Worm (Caenorhabditis elegans) whole organism, L3 larva: ENCODE data around the gene W09D6.1.

ENCODE experiments used
- R02D3.7 ChIP-seq: fragments of 150-350 bp; optimal IDR thresholded peaks from 2 replicates; lab custom pipeline; 2014; ENCODE audit warnings: missing biosample characterization, missing genetic modification characterization
- ZK546.5 ChIP-seq: sonication (generic microtip); optimal IDR thresholded peaks from 2 replicates; lab custom pipeline; 2017; ENCODE audit warnings: missing biosample characterization, missing genetic modification characterization
- aly-2 ChIP-seq: fragments of 150-350 bp; optimal IDR thresholded peaks from 2 replicates; lab custom pipeline; 2014; ENCODE audit warnings: missing biosample characterization, missing genetic modification characterization
- ceh-16 ChIP-seq: sonication (generic microtip); optimal IDR thresholded peaks from 2 replicates; lab custom pipeline; 2017; ENCODE audit warnings: missing biosample characterization, missing genetic modification characterization
- ceh-28 ChIP-seq: fragments of 150-350 bp; optimal IDR thresholded peaks from 2 replicates; lab custom pipeline; 2014; ENCODE audit warnings: missing biosample characterization, missing genetic modification reagents, missing genetic modification characterization
- ceh-82 ChIP-seq: fragments of 150-350 bp; optimal IDR thresholded peaks from 2 replicates; lab custom pipeline; 2014; ENCODE audit warnings: missing biosample characterization, missing genetic modification characterization
- ceh-9 ChIP-seq: sonication (generic microtip); optimal IDR thresholded peaks from 2 replicates; lab custom pipeline; 2018; ENCODE audit warnings: missing biosample characterization, missing genetic modification characterization
- daf-12 ChIP-seq: fragments of 150-350 bp; optimal IDR thresholded peaks from 2 replicates; lab custom pipeline; 2014; ENCODE audit warnings: missing biosample characterization, missing genetic modification reagents, missing genetic modification characterization
- egl-27 ChIP-seq: sonication (generic microtip); optimal IDR thresholded peaks from 4 replicates; lab custom pipeline; 2017; ENCODE audit warnings: missing biosample characterization, missing genetic modification reagents, missing genetic modification characterization
- egl-5 ChIP-seq: fragments of 150-350 bp; optimal IDR thresholded peaks from 2 replicates; lab custom pipeline; 2017; ENCODE audit warnings: missing biosample characterization, missing genetic modification reagents, missing genetic modification characterization, inconsistent platforms
- elt-2 ChIP-seq: sonication (generic microtip); optimal IDR thresholded peaks from 2 replicates; lab custom pipeline; 2016; ENCODE audit warnings: missing genetic modification reagents, mild to moderate bottlenecking, missing genetic modification characterization, missing compliant biosample characterization
- elt-3 ChIP-seq, 3 experiments: fragments of 150-350 bp in 1 of 3; sonication (generic microtip) in 2 of 3; optimal IDR thresholded peaks; 2 replicates in 2 of 3; 4 replicates in 1 of 3; lab custom pipeline; 2014 to 2017; ENCODE audit warnings: missing biosample characterization in 3 of 3, missing genetic modification characterization in 3 of 3
- fkh-10 ChIP-seq: sonication (generic microtip); optimal IDR thresholded peaks from 2 replicates; lab custom pipeline; 2017; ENCODE audit warnings: missing biosample characterization, missing genetic modification reagents, missing genetic modification characterization
- fkh-2 ChIP-seq: fragments of 150-350 bp; optimal IDR thresholded peaks from 2 replicates; lab custom pipeline; 2014; ENCODE audit warnings: missing biosample characterization, missing genetic modification reagents, missing genetic modification characterization
- fos-1 ChIP-seq: fragments of 150-350 bp; optimal IDR thresholded peaks from 2 replicates; lab custom pipeline; 2014; ENCODE audit warnings: missing biosample characterization, missing genetic modification characterization
- hmg-11 ChIP-seq: sonication (generic microtip); optimal IDR thresholded peaks from 2 replicates; lab custom pipeline; 2016; ENCODE audit warnings: missing genetic modification characterization, missing compliant biosample characterization
- jun-1 ChIP-seq: fragments of 150-350 bp; optimal IDR thresholded peaks from 2 replicates; lab custom pipeline; 2014; ENCODE audit warnings: missing biosample characterization, missing genetic modification reagents, missing genetic modification characterization
- lin-15B ChIP-seq: fragments of 150-350 bp; optimal IDR thresholded peaks from 2 replicates; lab custom pipeline; 2014; ENCODE audit warnings: missing biosample characterization, missing genetic modification characterization
- lsy-12 ChIP-seq: sonication (generic microtip); optimal IDR thresholded peaks from 2 replicates; lab custom pipeline; 2016; ENCODE audit warnings: mild to moderate bottlenecking, missing genetic modification characterization, missing compliant biosample characterization
- mdl-1 ChIP-seq: fragments of 150-350 bp; optimal IDR thresholded peaks from 2 replicates; lab custom pipeline; 2014; ENCODE audit warnings: missing biosample characterization, missing genetic modification characterization
- nfya-1 ChIP-seq: sonication (generic microtip); optimal IDR thresholded peaks from 2 replicates; lab custom pipeline; 2017; ENCODE audit warnings: missing genetic modification characterization, mild to moderate bottlenecking, missing compliant biosample characterization, antibody characterized with exemption, moderate library complexity; ENCODE audit not compliant: insufficient read depth
- nhr-11 ChIP-seq: fragments of 150-350 bp; optimal IDR thresholded peaks from 2 replicates; lab custom pipeline; 2014; ENCODE audit warnings: missing biosample characterization, missing genetic modification characterization
- nhr-23 ChIP-seq: fragments of 150-350 bp; optimal IDR thresholded peaks from 2 replicates; lab custom pipeline; 2014; ENCODE audit warnings: missing biosample characterization, missing genetic modification reagents, missing genetic modification characterization
- nhr-237 ChIP-seq: fragments of 150-350 bp; optimal IDR thresholded peaks from 2 replicates; lab custom pipeline; 2014; ENCODE audit warnings: missing biosample characterization, missing genetic modification characterization
- nhr-25 ChIP-seq: sonication (generic microtip); optimal IDR thresholded peaks from 2 replicates; lab custom pipeline; 2017; ENCODE audit warnings: missing biosample characterization, missing genetic modification characterization
- nhr-28 ChIP-seq: fragments of 150-350 bp; optimal IDR thresholded peaks from 2 replicates; lab custom pipeline; 2014; ENCODE audit warnings: missing biosample characterization, missing genetic modification characterization
- nhr-67 ChIP-seq: fragments of 150-350 bp; optimal IDR thresholded peaks from 2 replicates; lab custom pipeline; 2014; ENCODE audit warnings: missing biosample characterization, missing genetic modification characterization
- nhr-76 ChIP-seq: fragments of 150-350 bp; sonication (generic microtip); optimal IDR thresholded peaks from 5 replicates; lab custom pipeline; 2014; ENCODE audit warnings: missing biosample characterization, missing genetic modification characterization
- nhr-77 ChIP-seq: fragments of 150-350 bp; optimal IDR thresholded peaks from 2 replicates; lab custom pipeline; 2014; ENCODE audit warnings: missing biosample characterization, missing genetic modification characterization
- pha-4 ChIP-seq: fragments of 150-350 bp; optimal IDR thresholded peaks from 2 replicates; lab custom pipeline; 2014; ENCODE audit warnings: missing biosample characterization, missing genetic modification reagents, missing genetic modification characterization
- pqm-1 ChIP-seq: fragments of 150-350 bp; optimal IDR thresholded peaks from 2 replicates; lab custom pipeline; 2017; ENCODE audit warnings: missing biosample characterization, missing genetic modification characterization, inconsistent platforms
- skn-1 ChIP-seq: fragments of 150-350 bp; optimal IDR thresholded peaks from 2 replicates; lab custom pipeline; 2014; ENCODE audit warnings: missing biosample characterization, missing genetic modification characterization
- snpc-4 ChIP-seq: fragments of 150-350 bp; optimal IDR thresholded peaks from 2 replicates; lab custom pipeline; 2014; ENCODE audit warnings: missing biosample characterization, missing genetic modification characterization
- tbx-2 ChIP-seq: sonication (generic microtip); optimal IDR thresholded peaks from 2 replicates; lab custom pipeline; 2016; ENCODE audit warnings: mild to moderate bottlenecking, missing genetic modification characterization, missing compliant biosample characterization
- unc-62 ChIP-seq: fragments of 150-350 bp; sonication (generic microtip); optimal IDR thresholded peaks from 4 replicates; lab custom pipeline; 2014; ENCODE audit warnings: missing biosample characterization, missing genetic modification reagents, missing genetic modification characterization
- ztf-11 ChIP-seq: fragments of 150-350 bp; optimal IDR thresholded peaks from 2 replicates; lab custom pipeline; 2014; ENCODE audit warnings: missing biosample characterization, missing genetic modification characterization
- ztf-4 ChIP-seq: fragments of 150-350 bp; optimal IDR thresholded peaks from 2 replicates; lab custom pipeline; 2014; ENCODE audit warnings: missing biosample characterization, missing genetic modification characterization

Gene W09D6.1

ce11 chrIII:11068553-11068952, at the start of gene W09D6.1:
Gene W09D6.1 (plus strand): TSS chrIII:11068853.
- TF ChIP-seq ceh-28 (tag; lab: Kevin White, UChicago) (peak; percentile 9), nhr-28 (tag; lab: Kevin White, UChicago) (no peak)

ce11 chrIII:11022278-11022677, 46.4 kb upstream of the W09D6.1 start:
- no peak for TF ChIP-seq egl-5 (tag; lab: Kevin White, UChicago)
- TF ChIP-seq ztf-11: no peak
- no peak for TF ChIP-seq ceh-9 (tag; lab: Kevin White, UChicago)
- TF ChIP-seq nhr-28 (tag; lab: Kevin White, UChicago): no peak
- TF ChIP-seq nhr-23 (tag; lab: Kevin White, UChicago): no peak
- no peak for TF ChIP-seq hmg-11 (tag; lab: Kevin White, UChicago)
- TF ChIP-seq ZK546.5: no peak
- TF ChIP-seq R02D3.7 (tag; lab: Kevin White, UChicago): no peak
- no peak for TF ChIP-seq jun-1 (tag; lab: Kevin White, UChicago)
- no peak for TF ChIP-seq fkh-10
- no peak for TF ChIP-seq egl-27
- TF ChIP-seq ceh-16 (tag; lab: Kevin White, UChicago): no peak
- TF ChIP-seq lin-15B (tag; lab: Kevin White, UChicago): no peak
- no peak for TF ChIP-seq unc-62
- TF ChIP-seq nhr-237 (tag; lab: Kevin White, UChicago): no peak
- no peak for TF ChIP-seq daf-12 (tag; lab: Kevin White, UChicago)
- TF ChIP-seq lsy-12: no peak
- TF ChIP-seq skn-1: no peak

- TF ChIP-seq nhr-28 (tag; lab: Kevin White, UChicago) (no peak), lsy-12 (no peak), egl-27 (no peak), lin-15B (tag; lab: Kevin White, UChicago) (no peak), tbx-2 (tag; lab: Kevin White, UChicago) (no peak), elt-2 (tag; lab: Kevin White, UChicago) (no peak), elt-3 (tag; optimal IDR thresholded peaks at IDR 0.05; lab: Kevin White, UChicago) (no peak), nhr-25 (tag; lab: Kevin White, UChicago) (no peak), mdl-1 (tag; lab: Kevin White, UChicago) (no peak), ceh-28 (tag; lab: Kevin White, UChicago) (no peak), jun-1 (tag; lab: Kevin White, UChicago) (no peak), aly-2 (tag; lab: Kevin White, UChicago) (no peak), fos-1 (tag; lab: Kevin White, UChicago) (no peak), fkh-10 (no peak), skn-1 (no peak), nhr-76 (no peak), ztf-4 (tag; lab: Kevin White, UChicago) (no peak), fkh-2 (tag; lab: Kevin White, UChicago) (no peak)
Measured at ce11 chrIII:11025138-11025537, 43.5 kb upstream of the W09D6.1 start.

- TF ChIP-seq snpc-4 (tag; lab: Kevin White, UChicago) (no peak), nhr-77 (tag; lab: Kevin White, UChicago) (no peak), skn-1 (peak; percentile 36), nhr-23 (tag; lab: Kevin White, UChicago) (no peak), nhr-67 (tag; lab: Kevin White, UChicago) (no peak), pqm-1 (tag; lab: Kevin White, UChicago) (peak; percentile 99), egl-27 (no peak), lsy-12 (no peak), lin-15B (tag; lab: Kevin White, UChicago) (no peak), ZK546.5 (no peak), nfya-1 (peak; percentile 13), jun-1 (tag; lab: Kevin White, UChicago) (peak; percentile 20), mdl-1 (tag; lab: Kevin White, UChicago) (no peak), pha-4 (peak; percentile 70), aly-2 (tag; lab: Kevin White, UChicago) (no peak), ceh-82 (no peak), elt-2 (tag; lab: Kevin White, UChicago) (peak; percentile 100), nhr-11 (tag; lab: Kevin White, UChicago) (no peak), nhr-28 (tag; lab: Kevin White, UChicago) (no peak)
Measured at ce11 chrIII:11026516-11027048, 42.1 kb upstream of the W09D6.1 start, which contains the start of gene Y48A6B.7. Gene Y48A6B.7 (minus strand): TSS chrIII:11026566.
